Fruit fly (Drosophila melanogaster) whole organism, embryonic: ENCODE data around the gene Dus3.

Experiments used
- CG1602 ChIP-seq: fragments of 200-800 bp; sonication (Bioruptor generic); optimal IDR thresholded peaks from 3 replicates; lab custom pipeline; 2016; ENCODE audit warnings: missing biosample characterization, missing genetic modification characterization
- Lpt ChIP-seq: fragments of >200 bp; optimal IDR thresholded peaks from 2 replicates; lab custom pipeline; 2018; ENCODE audit warnings: missing biosample characterization, missing genetic modification characterization
- pum ChIP-seq: fragments of 200-800 bp; sonication (Bioruptor generic); optimal IDR thresholded peaks from 2 replicates; lab custom pipeline; 2016; ENCODE audit warnings: missing biosample characterization, missing genetic modification characterization

DNA sequence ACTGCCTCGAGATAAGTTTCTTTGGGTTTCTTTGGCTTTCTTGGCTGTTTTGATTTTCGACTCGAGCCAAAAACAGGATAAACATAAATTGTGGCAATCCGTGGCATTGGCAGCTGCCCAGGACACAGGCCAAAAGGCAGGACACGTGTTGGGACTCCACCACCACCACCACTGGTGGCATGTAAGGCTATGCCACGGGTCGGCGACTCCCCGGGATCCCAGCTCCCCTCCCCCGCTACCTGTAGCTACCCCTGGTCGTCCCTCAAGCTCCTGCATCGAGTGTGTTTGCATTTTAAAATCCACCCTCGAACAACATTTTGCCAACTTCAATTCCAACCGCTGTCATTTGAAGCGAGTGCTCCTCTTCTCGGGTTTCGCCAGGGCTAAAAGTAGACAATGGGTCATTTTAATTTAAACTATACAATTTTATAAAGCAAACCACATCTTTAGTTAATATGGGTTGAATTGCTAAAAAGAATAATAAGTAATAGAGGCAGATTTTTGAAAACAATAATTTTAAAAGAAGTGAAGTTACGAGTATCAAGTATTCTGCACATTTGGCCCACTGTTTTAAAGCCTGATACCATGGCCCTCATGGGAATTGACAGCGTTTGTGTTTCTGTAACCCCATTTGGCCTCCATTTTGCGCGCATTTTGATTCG, 43.4 kb downstream of the Dus3 start:
- TF ChIP-seq CG1602 = no peak
- no peak for TF ChIP-seq pum
- TF ChIP-seq Lpt = no peak
